Fruit fly (Drosophila melanogaster): ENCODE results near the gene CG13474.

dm6 chr3L:14655178-14655577, 41.7 kb downstream of the CG13474 start:
- TF ChIP-seq insv (optimal IDR thresholded peaks at IDR 0.05), result no peak
- TF ChIP-seq ttk (optimal IDR thresholded peaks at IDR 0.05), result no peak
- no peak for TF ChIP-seq psq (optimal IDR thresholded peaks at IDR 0.05)
- TF ChIP-seq Myc (optimal IDR thresholded peaks at IDR 0.05), result no peak
